Worm (Caenorhabditis elegans): Measurements from ENCODE around the gene srd-69.

srd-69 gene

DNA sequence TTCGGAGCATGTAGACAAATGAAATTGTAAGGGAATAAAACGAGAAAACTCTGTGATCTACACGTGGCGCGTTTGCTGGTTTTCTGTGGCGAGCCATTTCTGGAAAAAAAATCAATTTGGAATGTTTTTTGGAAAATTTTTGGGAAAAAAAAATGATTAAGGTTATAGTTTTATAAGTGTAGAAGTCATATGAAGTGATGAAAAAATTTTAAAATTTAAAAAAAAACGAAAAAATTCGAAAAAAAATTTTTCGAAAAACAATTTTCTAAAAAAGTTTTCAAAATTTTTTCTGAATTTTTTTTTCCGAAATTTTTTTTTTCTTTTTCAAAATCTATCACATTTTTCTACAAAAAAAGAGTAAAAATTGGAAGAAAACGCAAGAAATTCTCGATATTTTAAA lies 23.7 kb downstream of the srd-69 start, which contains the start of gene H14E04.3:
H14E04.3 (minus strand) TSS at position 101 of the 400 bp plus-strand sequence.
- TF ChIP-seq ama-1 (optimal IDR thresholded peaks at IDR 0.05) (no peak), eor-1 (tag; optimal IDR thresholded peaks at IDR 0.05) (no peak), nhr-25 (tag; optimal IDR thresholded peaks at IDR 0.05) (no peak), fkh-2 (tag; optimal IDR thresholded peaks at IDR 0.05) (no peak), nhr-12 (tag; optimal IDR thresholded peaks at IDR 0.05) (no peak), ceh-16 (tag; optimal IDR thresholded peaks at IDR 0.05) (no peak), nhr-76 (tag; optimal IDR thresholded peaks at IDR 0.05) (no peak), lsy-12 (tag; optimal IDR thresholded peaks at IDR 0.05) (no peak)

ce11 chrIII:2391704-2392103 lies 29.0 kb downstream of the srd-69 start:
- TF ChIP-seq lin-39 (tag; optimal IDR thresholded peaks at IDR 0.05) (no peak), daf-12 (tag; optimal IDR thresholded peaks at IDR 0.05) (no peak), fkh-10 (GFP tag; optimal IDR thresholded peaks at IDR 0.05) (peak; percentile 85)

DNA sequence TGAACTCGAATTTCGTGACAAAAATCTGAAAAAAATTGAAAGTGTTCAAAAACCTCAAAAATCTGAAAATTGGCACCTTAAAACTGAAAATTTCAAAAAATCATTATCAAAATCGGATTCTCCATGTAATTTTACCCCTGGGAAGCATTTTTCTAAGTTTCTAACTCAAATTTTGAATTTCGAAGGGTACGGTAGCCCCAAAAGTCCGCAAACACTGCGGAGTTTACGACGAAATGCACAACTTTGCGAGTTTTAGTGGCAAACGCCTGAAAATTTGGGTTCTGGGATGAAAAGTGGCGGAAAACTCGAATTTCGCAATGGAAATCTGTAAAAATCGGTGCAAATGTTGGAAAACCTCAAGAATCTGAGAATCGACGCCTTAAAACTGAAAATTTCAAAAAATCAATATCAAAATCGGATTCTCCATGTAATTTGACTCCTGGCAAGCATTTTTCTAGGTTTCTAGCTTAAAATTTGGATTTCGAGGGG lies 31.0 kb downstream of the srd-69 start:
- TF ChIP-seq nhr-23 (tag; optimal IDR thresholded peaks at IDR 0.05): no peak
- TF ChIP-seq egl-27 (tag; optimal IDR thresholded peaks at IDR 0.05): no peak
- no peak for TF ChIP-seq mdl-1 (tag; optimal IDR thresholded peaks at IDR 0.05)
- TF ChIP-seq zag-1 (tag; optimal IDR thresholded peaks at IDR 0.05): no peak
- no peak for TF ChIP-seq unc-62 (GFP tag; optimal IDR thresholded peaks at IDR 0.05)
- no peak for TF ChIP-seq aly-2 (tag; optimal IDR thresholded peaks at IDR 0.05)
- no peak for TF ChIP-seq R02D3.7 (tag; optimal IDR thresholded peaks at IDR 0.05)
- TF ChIP-seq nhr-67 (tag; optimal IDR thresholded peaks at IDR 0.05): no peak
- TF ChIP-seq lsy-12 (tag; optimal IDR thresholded peaks at IDR 0.05): no peak
- TF ChIP-seq jun-1 (tag; optimal IDR thresholded peaks at IDR 0.05): no peak
- TF ChIP-seq nhr-237 (tag; optimal IDR thresholded peaks at IDR 0.05): no peak
- TF ChIP-seq hmg-11 (tag; optimal IDR thresholded peaks at IDR 0.05): no peak
- no peak for TF ChIP-seq ama-1 (optimal IDR thresholded peaks at IDR 0.05)
- TF ChIP-seq elt-3 (tag; optimal IDR thresholded peaks at IDR 0.05): no peak
- no peak for TF ChIP-seq pqm-1 (tag; optimal IDR thresholded peaks at IDR 0.05)
- no peak for TF ChIP-seq fkh-2 (tag; optimal IDR thresholded peaks at IDR 0.05)
- TF ChIP-seq nhr-43 (tag; optimal IDR thresholded peaks at IDR 0.05; ENCODE audit: poor library complexity, severe bottlenecking): no peak
- TF ChIP-seq nhr-77 (tag; optimal IDR thresholded peaks at IDR 0.05): no peak

DNA sequence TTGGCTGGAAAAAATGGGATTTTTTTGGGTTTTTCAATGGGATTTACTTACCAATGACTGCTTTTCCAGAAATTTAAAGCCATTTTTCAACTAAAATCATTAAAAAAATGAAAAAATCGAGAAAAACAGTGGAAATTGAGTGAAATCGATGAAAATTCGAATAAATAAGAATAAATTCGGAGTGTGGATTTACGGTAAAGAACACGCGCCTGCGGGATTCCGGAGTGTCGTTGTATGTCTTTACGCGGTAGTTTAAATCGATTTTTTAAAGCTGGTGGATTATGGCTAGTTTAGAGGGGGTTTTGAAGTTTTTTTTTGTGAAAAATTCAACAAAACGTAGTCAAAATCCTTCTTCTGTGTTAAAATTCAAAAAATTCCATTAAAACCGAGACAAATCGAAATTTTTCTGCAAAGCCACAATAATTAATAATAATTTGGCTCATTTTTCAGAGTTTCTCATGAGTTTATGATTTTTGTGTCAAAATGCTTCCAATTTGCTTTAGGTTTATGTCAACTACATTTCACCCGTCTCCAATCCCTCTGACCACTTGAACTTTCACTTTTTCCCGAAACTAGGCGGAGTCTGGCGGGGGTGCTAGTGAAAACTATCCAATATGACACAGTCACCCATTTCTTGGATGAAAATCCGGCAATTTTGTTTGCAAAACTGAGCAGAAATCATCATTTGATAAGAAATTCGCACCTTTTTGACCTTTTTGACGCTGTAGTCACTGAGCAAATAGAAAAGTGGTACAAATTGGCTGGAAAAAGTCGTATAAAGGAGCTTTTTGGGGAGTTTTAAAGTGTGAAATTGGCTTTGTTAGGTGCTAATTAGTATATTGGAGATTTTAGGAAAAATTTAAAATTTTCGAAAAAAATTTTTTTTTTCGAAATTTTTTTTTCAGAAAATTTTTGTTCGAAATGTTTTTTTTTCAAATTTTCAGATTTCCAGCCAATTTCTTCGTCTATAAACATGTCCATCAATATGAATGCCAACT lies 38.7 kb downstream of the srd-69 start, which contains the start of the genes cic-1 and strm-1:
cic-1 (minus strand) TSS at position 96 of the 998 bp plus-strand sequence.
strm-1 (plus strand) TSS at position 945 of the 998 bp plus-strand sequence.
- TF ChIP-seq ceh-28 (tag; optimal IDR thresholded peaks at IDR 0.05) (peak; percentile 68), lsy-12 (tag; optimal IDR thresholded peaks at IDR 0.05) (no peak), fkh-2 (tag; optimal IDR thresholded peaks at IDR 0.05) (no peak), nfya-1 (tag; optimal IDR thresholded peaks at IDR 0.05; ENCODE audit: insufficient read depth) (peak; percentile 50), nhr-77 (tag; optimal IDR thresholded peaks at IDR 0.05) (no peak), unc-39 (tag; optimal IDR thresholded peaks at IDR 0.05) (no peak), daf-12 (tag; optimal IDR thresholded peaks at IDR 0.05) (no peak), R02D3.7 (tag; optimal IDR thresholded peaks at IDR 0.05) (peak; percentile 98), skn-1 (tag; optimal IDR thresholded peaks at IDR 0.05) (no peak), elt-1 (tag; optimal IDR thresholded peaks at IDR 0.05) (no peak), mml-1 (tag; optimal IDR thresholded peaks at IDR 0.05) (no peak), snpc-4 (tag; optimal IDR thresholded peaks at IDR 0.05) (no peak), ZK546.5 (tag; optimal IDR thresholded peaks at IDR 0.05) (no peak), lin-39 (tag; optimal IDR thresholded peaks at IDR 0.05) (peak; percentile 22), pha-4 (tag; optimal IDR thresholded peaks at IDR 0.05) (peak; percentile 56), lin-15B (tag; optimal IDR thresholded peaks at IDR 0.05) (peak; percentile 69), nhr-11 (tag; optimal IDR thresholded peaks at IDR 0.05) (no peak), ceh-9 (tag; optimal IDR thresholded peaks at IDR 0.05) (no peak), nhr-67 (tag; optimal IDR thresholded peaks at IDR 0.05) (no peak), ztf-4 (tag; optimal IDR thresholded peaks at IDR 0.05) (no peak), nhr-23 (tag; optimal IDR thresholded peaks at IDR 0.05) (no peak), egl-5 (tag; optimal IDR thresholded peaks at IDR 0.05) (peak; percentile 27), nhr-28 (tag; optimal IDR thresholded peaks at IDR 0.05) (no peak), mdl-1 (tag; optimal IDR thresholded peaks at IDR 0.05) (no peak), pqm-1 (tag; optimal IDR thresholded peaks at IDR 0.05) (peak; percentile 6), hmg-11 (tag; optimal IDR thresholded peaks at IDR 0.05) (peak; percentile 59), fos-1 (tag; optimal IDR thresholded peaks at IDR 0.05) (no peak), tbx-2 (tag; optimal IDR thresholded peaks at IDR 0.05) (no peak), ceh-82 (tag; optimal IDR thresholded peaks at IDR 0.05) (no peak), zag-1 (tag; optimal IDR thresholded peaks at IDR 0.05) (no peak), nhr-12 (tag; optimal IDR thresholded peaks at IDR 0.05) (no peak), nhr-43 (tag; optimal IDR thresholded peaks at IDR 0.05; ENCODE audit: poor library complexity, severe bottlenecking) (no peak), unc-62 (GFP tag; optimal IDR thresholded peaks at IDR 0.05) (no peak)

All from whole organism, L3 larva.